Fruit fly (Drosophila melanogaster) whole organism, embryonic: Measurements from ENCODE around the gene CG6569.

Source experiments
- Abd-B ChIP-seq: fragments of 200-800 bp; sonication (Bioruptor generic); optimal IDR thresholded peaks from 2 replicates; lab custom pipeline; 2018; ENCODE audit warnings: missing biosample characterization, mild to moderate bottlenecking, missing genetic modification characterization, moderate library complexity
- Atf6 ChIP-seq: fragments of 200-800 bp; sonication (Bioruptor generic); IDR thresholded peaks from 2 replicates; pipeline ENCODE4 v1.3.6; 2022; ENCODE audit warnings: missing biosample characterization, missing genetic modification characterization
- Bteb2 ChIP-seq: fragments of 200-800 bp; sonication (Bioruptor generic); optimal IDR thresholded peaks from 2 replicates; lab custom pipeline; 2016; ENCODE audit warnings: missing biosample characterization, missing genetic modification characterization
- CG1024 ChIP-seq: fragments of 200-800 bp; sonication (Bioruptor generic); IDR thresholded peaks from 2 replicates; pipeline ENCODE4 v1.3.6; 2022; ENCODE audit warnings: missing biosample characterization, missing genetic modification characterization
- CG10366 ChIP-seq: fragments of 200-800 bp; sonication (Bioruptor generic); IDR thresholded peaks from 2 replicates; pipeline ENCODE4 v1.3.6; 2022; ENCODE audit warnings: missing biosample characterization, missing genetic modification characterization
- CG10543 ChIP-seq: fragments of 200-800 bp; sonication (Bioruptor generic); optimal IDR thresholded peaks from 3 replicates; lab custom pipeline; 2017; ENCODE audit warnings: missing biosample characterization, mild to moderate bottlenecking, missing genetic modification characterization, moderate library complexity
- CG11398 ChIP-seq: fragments of 200-800 bp; sonication (Bioruptor generic); optimal IDR thresholded peaks from 2 replicates; lab custom pipeline; 2016; ENCODE audit warnings: missing biosample characterization, missing genetic modification characterization
- CG1233 ChIP-seq: fragments of 200-800 bp; sonication (Bioruptor generic); optimal IDR thresholded peaks from 4 replicates; lab custom pipeline; 2018; ENCODE audit warnings: missing biosample characterization, mild to moderate bottlenecking, missing genetic modification characterization
- CG12659 ChIP-seq: fragments of 200-800 bp; sonication (Bioruptor generic); optimal IDR thresholded peaks from 3 replicates; lab custom pipeline; 2017; ENCODE audit warnings: mild to moderate bottlenecking, missing biosample characterization, missing genetic modification reagents, missing genetic modification characterization
- CG14014 ChIP-seq: fragments of 200-800 bp; sonication (Bioruptor generic); IDR thresholded peaks from 2 replicates; pipeline ENCODE4 v1.3.6; 2022; ENCODE audit warnings: missing biosample characterization, missing genetic modification characterization
- CG15696 ChIP-seq: fragments of 200-800 bp; sonication (Bioruptor generic); optimal IDR thresholded peaks from 2 replicates; lab custom pipeline; 2019; ENCODE audit warnings: missing biosample characterization, mild to moderate bottlenecking, missing genetic modification characterization, moderate library complexity
- CG1792 ChIP-seq: fragments of 200-800 bp; sonication (Bioruptor generic); optimal IDR thresholded peaks from 2 replicates; lab custom pipeline; 2016; ENCODE audit warnings: missing biosample characterization, missing genetic modification characterization
- CG2120 ChIP-seq: fragments of 200-800 bp; sonication (Bioruptor generic); optimal IDR thresholded peaks from 3 replicates; lab custom pipeline; 2016; ENCODE audit warnings: missing biosample characterization, missing genetic modification characterization
- CG2678 ChIP-seq: fragments of 200-800 bp; sonication (Bioruptor generic); optimal IDR thresholded peaks from 3 replicates; lab custom pipeline; 2019; ENCODE audit warnings: missing biosample characterization, mild to moderate bottlenecking, missing genetic modification characterization, moderate library complexity
- CG2875 ChIP-seq: fragments of 200-800 bp; sonication (Bioruptor generic); optimal IDR thresholded peaks from 2 replicates; lab custom pipeline; 2017; ENCODE audit warnings: missing biosample characterization, mild to moderate bottlenecking, missing genetic modification characterization, missing genetic modification reagents
- CG3281 ChIP-seq: fragments of 200-800 bp; sonication (Bioruptor generic); optimal IDR thresholded peaks from 3 replicates; lab custom pipeline; 2017; ENCODE audit warnings: missing biosample characterization, mild to moderate bottlenecking, missing genetic modification characterization
- CG6765 ChIP-seq: fragments of 200-800 bp; sonication (Bioruptor generic); optimal IDR thresholded peaks from 3 replicates; lab custom pipeline; 2017; ENCODE audit warnings: missing biosample characterization, mild to moderate bottlenecking, missing genetic modification characterization
- CG8290 ChIP-seq, 3 experiments: fragments of 200-800 bp; sonication (Bioruptor generic); optimal IDR thresholded peaks; 2 replicates each; lab custom pipeline; 2016 to 2019; ENCODE audit warnings: missing biosample characterization in 3 of 3, missing genetic modification characterization in 3 of 3, mild to moderate bottlenecking in 2 of 3, moderate library complexity in 1 of 3
- CG9609 ChIP-seq: fragments of 200-800 bp; sonication (Bioruptor generic); optimal IDR thresholded peaks from 3 replicates; lab custom pipeline; 2016; ENCODE audit warnings: missing biosample characterization, missing genetic modification characterization
- Chrac-16 ChIP-seq: fragments of 200-800 bp; sonication (Bioruptor generic); optimal IDR thresholded peaks from 3 replicates; lab custom pipeline; 2016; ENCODE audit warnings: missing biosample characterization, missing genetic modification characterization
- Dip2 ChIP-seq: fragments of 200-800 bp; sonication (Bioruptor generic); IDR thresholded peaks from 2 replicates; pipeline ENCODE4 v1.3.6; 2022; ENCODE audit warnings: missing biosample characterization, missing genetic modification characterization
- Dp ChIP-seq: fragments of 200-800 bp; sonication (Bioruptor generic); optimal IDR thresholded peaks from 2 replicates; lab custom pipeline; 2018; ENCODE audit warnings: missing biosample characterization, mild to moderate bottlenecking, missing genetic modification characterization, moderate library complexity
- HHEX ChIP-seq: fragments of 200-800 bp; sonication (Bioruptor generic); optimal IDR thresholded peaks from 3 replicates; lab custom pipeline; 2017; ENCODE audit warnings: missing biosample characterization, mild to moderate bottlenecking, missing genetic modification characterization, missing genetic modification reagents
- MBD-R2 ChIP-seq: fragments of 200-800 bp; sonication (Bioruptor generic); IDR thresholded peaks from 2 replicates; pipeline ENCODE4 v1.3.6; 2022; ENCODE audit warnings: missing biosample characterization, missing genetic modification characterization
- Med ChIP-seq: fragments of 200-800 bp; sonication (Bioruptor generic); peaks from one replicate; lab custom pipeline; 2016; ENCODE audit warnings: missing biosample characterization, missing genetic modification characterization, mild to moderate bottlenecking, inconsistent platforms, moderate library complexity
- Meics ChIP-seq: fragments of 200-800 bp; sonication (Bioruptor generic); optimal IDR thresholded peaks from 2 replicates; lab custom pipeline; 2017; ENCODE audit warnings: missing biosample characterization, mild to moderate bottlenecking, missing genetic modification characterization
- NC2β ChIP-seq: fragments of 200-800 bp; sonication (Bioruptor generic); optimal IDR thresholded peaks from 2 replicates; lab custom pipeline; 2016; ENCODE audit warnings: missing biosample characterization, missing genetic modification characterization
- NK7.1 ChIP-seq: fragments of 200-800 bp; sonication (Bioruptor generic); optimal IDR thresholded peaks from 3 replicates; lab custom pipeline; 2016; ENCODE audit warnings: missing biosample characterization, missing genetic modification characterization
- Neu2 ChIP-seq: fragments of 200-800 bp; sonication (Bioruptor generic); optimal IDR thresholded peaks from 3 replicates; lab custom pipeline; 2016; ENCODE audit warnings: missing biosample characterization, missing genetic modification characterization, borderline replicate concordance
- Side ChIP-seq: fragments of 200-800 bp; sonication (Bioruptor generic); optimal IDR thresholded peaks from 2 replicates; lab custom pipeline; 2016; ENCODE audit warnings: missing biosample characterization, missing genetic modification characterization
- Sin3A ChIP-seq: fragments of >200 bp; optimal IDR thresholded peaks from 2 replicates; lab custom pipeline; 2018
- Sry-β ChIP-seq: fragments of 200-800 bp; sonication (Bioruptor generic); optimal IDR thresholded peaks from 2 replicates; lab custom pipeline; 2018; ENCODE audit warnings: missing biosample characterization, mild to moderate bottlenecking, missing genetic modification characterization, moderate library complexity
- bab2 ChIP-seq: fragments of 200-800 bp; sonication (Bioruptor generic); optimal IDR thresholded peaks from 2 replicates; lab custom pipeline; 2016; ENCODE audit warnings: missing biosample characterization, missing genetic modification characterization
- chm ChIP-seq: fragments of 200-800 bp; sonication (Bioruptor generic); IDR thresholded peaks from 2 replicates; pipeline ENCODE4 v1.3.6; 2022; ENCODE audit warnings: missing biosample characterization, missing genetic modification characterization
- fd3F ChIP-seq: fragments of 200-800 bp; sonication (Bioruptor generic); optimal IDR thresholded peaks from 2 replicates; lab custom pipeline; 2018; ENCODE audit warnings: missing biosample characterization, mild to moderate bottlenecking, missing genetic modification characterization, moderate library complexity
- fd96Cb ChIP-seq: fragments of 200-800 bp; sonication (Bioruptor generic); optimal IDR thresholded peaks from 2 replicates; lab custom pipeline; 2018; ENCODE audit warnings: missing biosample characterization, mild to moderate bottlenecking, missing genetic modification characterization, moderate library complexity
- grau ChIP-seq: fragments of 200-800 bp; optimal IDR thresholded peaks from 3 replicates; lab custom pipeline; 2019; ENCODE audit warnings: missing biosample characterization, mild to moderate bottlenecking, missing genetic modification characterization, moderate library complexity
- lab ChIP-seq: fragments of 200-800 bp; sonication (Bioruptor generic); optimal IDR thresholded peaks from 3 replicates; lab custom pipeline; 2017; ENCODE audit warnings: missing biosample characterization, missing genetic modification characterization, mild to moderate bottlenecking, moderate library complexity, missing genetic modification reagents
- lola ChIP-seq, 3 experiments: fragments of >200 bp in 2 of 3; fragments of 200-800 bp in 1 of 3; sonication (Bioruptor generic) in 1 of 3; optimal IDR thresholded peaks; 2 replicates each; lab custom pipeline; 2017 to 2019; ENCODE audit warnings: missing biosample characterization in 3 of 3, missing genetic modification characterization in 3 of 3, mild to moderate bottlenecking in 1 of 3, moderate library complexity in 1 of 3
- maf-S ChIP-seq: fragments of 200-800 bp; sonication (Bioruptor generic); optimal IDR thresholded peaks from 2 replicates; lab custom pipeline; 2016; ENCODE audit warnings: missing biosample characterization, missing genetic modification characterization
- mirr ChIP-seq: fragments of 200-800 bp; sonication (Bioruptor generic); optimal IDR thresholded peaks from 3 replicates; lab custom pipeline; 2018; ENCODE audit warnings: missing biosample characterization, mild to moderate bottlenecking, missing genetic modification characterization
- odd ChIP-seq: fragments of 200-800 bp; sonication (Bioruptor generic); optimal IDR thresholded peaks from 2 replicates; lab custom pipeline; 2017; ENCODE audit warnings: missing biosample characterization, mild to moderate bottlenecking, missing genetic modification characterization
- otp ChIP-seq: fragments of 200-800 bp; sonication (Bioruptor generic); IDR thresholded peaks from 3 replicates; pipeline ENCODE4, ENCODE4 v1.3.6; 2022; ENCODE audit warnings: missing biosample characterization, missing genetic modification characterization
- prd ChIP-seq, 3 experiments: fragments of >200 bp in 2 of 3; fragments of 200-800 bp in 1 of 3; sonication (Bioruptor generic) in 1 of 3; optimal IDR thresholded peaks in 2 of 3; IDR thresholded peaks in 1 of 3; 2 replicates in 2 of 3; 3 replicates in 1 of 3; pipeline versions ENCODE4 v1.3.6 to Lab custom; 2017 to 2022; ENCODE audit warnings: missing biosample characterization in 1 of 3, missing genetic modification characterization in 1 of 3
- so ChIP-seq: fragments of 200-800 bp; sonication (Bioruptor generic); IDR thresholded peaks from 3 replicates; pipeline ENCODE4 v1.3.6; 2022; ENCODE audit warnings: missing biosample characterization, missing genetic modification characterization
- stc ChIP-seq: fragments of 200-800 bp; sonication (Bioruptor generic); IDR thresholded peaks from 2 replicates; pipeline ENCODE4 v1.3.6; 2022; ENCODE audit warnings: missing biosample characterization, missing genetic modification characterization
- sug ChIP-seq: fragments of 200-800 bp; optimal IDR thresholded peaks from 2 replicates; lab custom pipeline; 2019; ENCODE audit warnings: missing biosample characterization, mild to moderate bottlenecking, missing genetic modification characterization, moderate library complexity
- ttk ChIP-seq: fragments of 200-800 bp; sonication (Bioruptor generic); IDR thresholded peaks from 2 replicates; pipeline ENCODE4 v2.1.2; 2022; ENCODE audit warnings: missing biosample characterization, missing genetic modification characterization

Gene CG6569

DNA sequence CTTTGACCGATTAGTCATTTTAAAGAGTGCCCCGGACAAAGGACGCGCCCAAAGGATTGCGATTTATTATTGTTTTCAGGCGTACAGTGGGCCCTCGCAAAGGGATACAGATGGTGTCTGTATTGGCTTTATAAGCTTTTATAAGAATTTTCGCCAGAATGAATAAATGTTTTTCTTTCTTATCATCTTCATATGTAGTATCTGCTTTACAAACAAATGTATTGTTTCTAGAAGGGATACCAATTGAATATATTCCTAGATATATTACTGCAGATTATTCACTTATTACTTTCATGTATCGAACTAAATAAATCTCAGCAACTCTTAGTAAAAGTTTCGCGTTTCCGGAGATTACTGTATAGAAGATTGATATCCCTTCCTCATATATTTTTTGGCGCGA lies 10.2 kb downstream of the CG6569 start (continued):
- TF ChIP-seq lola (GFP tag; optimal IDR thresholded peaks at IDR 0.05; lab: Kevin White, UChicago): peak in 1 of 3 experiments; percentile 7
- no peak for TF ChIP-seq CG11398 (GFP tag; lab: Kevin White, UChicago)
- peak; percentile 46 for TF ChIP-seq CG15696 (tag; lab: Kevin White, UChicago)
- peak; percentile 79 for TF ChIP-seq grau (tag; lab: Kevin White, UChicago)
- TF ChIP-seq CG9609 (GFP tag; lab: Kevin White, UChicago): no peak

DNA sequence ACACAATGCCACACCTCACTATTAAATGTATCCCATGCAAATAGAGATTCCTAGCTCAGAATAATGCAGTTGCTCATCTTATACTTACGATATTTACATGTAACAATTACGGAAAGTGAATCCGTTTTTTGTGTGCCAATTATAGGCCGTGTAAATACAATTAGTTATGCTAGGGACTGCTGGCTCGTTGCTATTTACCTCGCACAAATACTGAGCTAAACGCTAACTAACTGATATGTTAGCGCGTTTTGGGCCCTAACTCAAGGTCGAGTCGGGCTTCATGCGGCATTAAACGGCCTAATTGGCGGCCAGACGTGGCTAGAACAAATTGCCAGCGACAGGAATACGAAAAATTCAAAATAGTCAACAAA lies 10.9 kb downstream of the CG6569 start:
- TF ChIP-seq so (GFP tag; lab: Robert Waterston, UW) (no peak), Abd-B (GFP tag; lab: Kevin White, UChicago) (no peak), stc (GFP tag; lab: Robert Waterston, UW) (no peak), fd96Cb (tag; lab: Kevin White, UChicago) (peak; percentile 13), CG10366 (GFP tag; lab: Robert Waterston, UW) (no peak), CG12659 (peak; percentile 5), mirr (GFP tag; lab: Kevin White, UChicago) (peak; percentile 29), otp (no peak; the same call in 2 of the 3 replicates), Dip2 (GFP tag; lab: Robert Waterston, UW) (no peak), ttk (GFP tag; lab: Robert Waterston, UW) (no peak), CG2678 (tag; lab: Kevin White, UChicago) (peak; percentile 12), CG3281 (GFP tag; lab: Kevin White, UChicago) (peak; percentile 4), CG14014 (GFP tag; lab: Robert Waterston, UW) (0 out of 2 replicates have a peak, but pooled peaks have one; percentile 26), CG10543 (GFP tag; lab: Kevin White, UChicago) (peak; percentile 29), CG1233 (GFP tag; lab: Kevin White, UChicago) (peak; percentile 23), Sry-β (no peak), NC2β (GFP tag; lab: Kevin White, UChicago) (no peak), Neu2 (GFP tag; lab: Kevin White, UChicago) (no peak), CG2875 (GFP tag; lab: Kevin White, UChicago) (no peak), Side (GFP tag; lab: Kevin White, UChicago) (no peak), NK7.1 (GFP tag; lab: Kevin White, UChicago) (no peak), Meics (peak; percentile 5), CG8290 (GFP tag; optimal IDR thresholded peaks at IDR 0.05; lab: Kevin White, UChicago) (no peak), CG8290 (tag; optimal IDR thresholded peaks at IDR 0.05; lab: Kevin White, UChicago) (peak in 1 of 2 experiments; percentile 47), chm (GFP tag; lab: Robert Waterston, UW) (no peak), fd3F (GFP tag; lab: Kevin White, UChicago) (peak; percentile 12), Bteb2 (GFP tag; lab: Kevin White, UChicago) (no peak), MBD-R2 (GFP tag; lab: Robert Waterston, UW) (no peak), Chrac-16 (no peak), lab (GFP tag; lab: Kevin White, UChicago) (peak; percentile 32), Med (GFP tag; lab: Kevin White, UChicago) (peak; percentile 89), bab2 (peak; percentile 14), Dp (no peak), Atf6 (GFP tag; lab: Robert Waterston, UW) (no peak), CG1024 (0 out of 2 replicates have a peak, but pooled peaks have one; percentile 20), sug (peak; percentile 1), CG2120 (GFP tag; lab: Kevin White, UChicago) (no peak), maf-S (peak; percentile 4), CG6765 (GFP tag; lab: Kevin White, UChicago) (peak; percentile 11), prd (optimal IDR thresholded peaks at IDR 0.05; lab: Kevin White, UChicago) (no peak), prd (GFP tag; IDR thresholded peaks at IDR 0.05; lab: Robert Waterston, UW) (no peak), odd (GFP tag; lab: Kevin White, UChicago) (peak; percentile 11), HHEX (GFP tag; lab: Kevin White, UChicago) (peak; percentile 12), CG1792 (GFP tag; lab: Kevin White, UChicago) (no peak), Sin3A (lab: Kevin White, UChicago) (no peak)
